Worm (Caenorhabditis elegans): ENCODE measurements around the gene pals-28.

- no peak for TF ChIP-seq pha-4 (tag; optimal IDR thresholded peaks at IDR 0.05)
- TF ChIP-seq aly-2 (tag; optimal IDR thresholded peaks at IDR 0.05), result no peak
- TF ChIP-seq nhr-12 (tag; optimal IDR thresholded peaks at IDR 0.05), result no peak
- no peak for TF ChIP-seq ceh-9 (tag; optimal IDR thresholded peaks at IDR 0.05)
- TF ChIP-seq lin-15B (tag; optimal IDR thresholded peaks at IDR 0.05), result no peak
- no peak for TF ChIP-seq egl-27 (tag; optimal IDR thresholded peaks at IDR 0.05)
- no peak for TF ChIP-seq snpc-4 (tag; optimal IDR thresholded peaks at IDR 0.05)
- no peak for TF ChIP-seq fkh-10 (GFP tag; optimal IDR thresholded peaks at IDR 0.05)
- TF ChIP-seq jun-1 (tag; optimal IDR thresholded peaks at IDR 0.05), result no peak
- no peak for TF ChIP-seq nhr-237 (tag; optimal IDR thresholded peaks at IDR 0.05)
- TF ChIP-seq nhr-28 (tag; optimal IDR thresholded peaks at IDR 0.05), result no peak
- no peak for TF ChIP-seq unc-62 (GFP tag; optimal IDR thresholded peaks at IDR 0.05)
- TF ChIP-seq elt-3 (tag; optimal IDR thresholded peaks at IDR 0.05), result no peak
- TF ChIP-seq skn-1 (tag; optimal IDR thresholded peaks at IDR 0.05), result no peak
Measured at ce11 chrIII:4395857-4396256, 11.3 kb downstream of the pals-28 start.
